Worm (Caenorhabditis elegans): Measurements from ENCODE around the gene T20D3.14.

DNA sequence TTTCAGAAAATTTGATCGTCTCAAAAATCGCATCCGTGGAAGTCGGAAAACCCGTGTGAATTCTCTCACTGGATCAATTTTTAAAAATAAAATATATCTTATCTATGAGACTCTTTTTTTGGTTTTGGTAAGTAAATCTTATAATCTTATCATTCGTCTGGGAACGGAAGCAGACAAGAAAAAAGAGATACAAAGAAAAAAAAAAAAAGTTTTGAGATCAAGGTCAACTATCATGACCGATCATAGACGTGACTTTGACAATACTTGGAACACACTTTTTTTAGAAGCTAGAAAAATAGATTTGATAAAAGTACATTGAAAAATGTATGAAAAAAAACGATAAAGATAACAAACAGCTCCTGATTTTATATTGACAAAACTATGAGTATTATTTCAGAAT is 40.8 kb upstream of the T20D3.14 start:
- TF ChIP-seq lin-32 (GFP tag; optimal IDR thresholded peaks at IDR 0.05) (no peak), ceh-43 (GFP tag; optimal IDR thresholded peaks at IDR 0.05) (no peak), blmp-1 (tag; optimal IDR thresholded peaks at IDR 0.05) (no peak), zip-8 (tag; optimal IDR thresholded peaks at IDR 0.05) (no peak), ztf-11 (tag; optimal IDR thresholded peaks at IDR 0.05) (no peak), lsy-2 (tag; optimal IDR thresholded peaks at IDR 0.05) (no peak), pha-4 (tag; optimal IDR thresholded peaks at IDR 0.05) (no peak), unc-62 (GFP tag; optimal IDR thresholded peaks at IDR 0.05) (no peak), nhr-76 (tag; optimal IDR thresholded peaks at IDR 0.05) (no peak), snpc-4 (tag; optimal IDR thresholded peaks at IDR 0.05) (no peak), bed-3 (GFP tag; optimal IDR thresholded peaks at IDR 0.05) (no peak)

Data from whole organism, mixed stage, embryonic.